Fruit fly (Drosophila melanogaster) whole organism, embryonic: ENCODE results near the gene Drsl2.

Experiments
- B-H1 ChIP-seq: fragments of 200-800 bp; sonication (Bioruptor generic); IDR thresholded peaks from 3 replicates; pipeline ENCODE4 v1.3.6; 2022; ENCODE audit warnings: missing biosample characterization, missing genetic modification characterization
- B-H2 ChIP-seq: fragments of 200-800 bp; sonication (Bioruptor generic); optimal IDR thresholded peaks from 2 replicates; lab custom pipeline; 2018; ENCODE audit warnings: missing biosample characterization, mild to moderate bottlenecking, missing genetic modification characterization
- Bgb ChIP-seq: fragments of 200-800 bp; sonication (Bioruptor generic); IDR thresholded peaks from 2 replicates; pipeline ENCODE4 v1.3.6; 2022; ENCODE audit warnings: missing biosample characterization, missing genetic modification characterization; ENCODE audit not compliant: partially characterized antibody
- CG10147 ChIP-seq: fragments of 200-800 bp; sonication (Bioruptor generic); optimal IDR thresholded peaks from 2 replicates; lab custom pipeline; 2019; ENCODE audit warnings: missing biosample characterization, mild to moderate bottlenecking, missing genetic modification characterization, moderate library complexity
- CG10431 ChIP-seq: fragments of 200-800 bp; sonication (Bioruptor generic); optimal IDR thresholded peaks from 3 replicates; lab custom pipeline; 2018; ENCODE audit warnings: missing biosample characterization, mild to moderate bottlenecking, missing genetic modification characterization
- CG11695 ChIP-seq: fragments of 200-800 bp; sonication (Bioruptor generic); IDR thresholded peaks from 3 replicates; pipeline ENCODE4 v1.3.6; 2022; ENCODE audit warnings: missing biosample characterization, missing genetic modification characterization
- CG12104 ChIP-seq: fragments of 200-800 bp; sonication (Bioruptor generic); optimal IDR thresholded peaks from 3 replicates; lab custom pipeline; 2016; ENCODE audit warnings: missing biosample characterization, missing genetic modification characterization
- CG12219 ChIP-seq: fragments of 200-800 bp; sonication (Bioruptor generic); optimal IDR thresholded peaks from 3 replicates; lab custom pipeline; 2018; ENCODE audit warnings: missing biosample characterization, mild to moderate bottlenecking, missing genetic modification characterization
- CG16815 ChIP-seq: fragments of 200-800 bp; sonication (Bioruptor generic); optimal IDR thresholded peaks from 3 replicates; lab custom pipeline; 2017; ENCODE audit warnings: missing biosample characterization, mild to moderate bottlenecking, missing genetic modification characterization
- CG30431 ChIP-seq: fragments of 200-800 bp; sonication (Bioruptor generic); optimal IDR thresholded peaks from 2 replicates; lab custom pipeline; 2017; ENCODE audit warnings: missing biosample characterization, missing genetic modification characterization
- CG31365 ChIP-seq: fragments of 200-800 bp; sonication (Bioruptor generic); optimal IDR thresholded peaks from 2 replicates; lab custom pipeline; 2018; ENCODE audit warnings: missing biosample characterization, mild to moderate bottlenecking, missing genetic modification characterization
- CG3838 ChIP-seq: fragments of 200-800 bp; sonication (Bioruptor generic); optimal IDR thresholded peaks from 3 replicates; lab custom pipeline; 2016; ENCODE audit warnings: missing biosample characterization, missing genetic modification characterization
- CG42726 ChIP-seq: fragments of 200-800 bp; sonication (Bioruptor generic); IDR thresholded peaks from 2 replicates; pipeline ENCODE4 v1.3.6; 2022; ENCODE audit warnings: missing biosample characterization, missing genetic modification characterization; ENCODE audit not compliant: partially characterized antibody
- CG6813 ChIP-seq: fragments of 200-800 bp; sonication (Bioruptor generic); optimal IDR thresholded peaks from 2 replicates; lab custom pipeline; 2017; ENCODE audit warnings: missing biosample characterization, missing genetic modification characterization, mild to moderate bottlenecking, moderate library complexity, missing genetic modification reagents
- CG7357 ChIP-seq: fragments of 200-800 bp; sonication (Bioruptor generic); IDR thresholded peaks from 3 replicates; pipeline ENCODE4 v1.3.6; 2022; ENCODE audit warnings: missing biosample characterization, missing genetic modification characterization
- CG7556 ChIP-seq: fragments of 200-800 bp; sonication (Bioruptor generic); optimal IDR thresholded peaks from 2 replicates; lab custom pipeline; 2017; ENCODE audit warnings: missing biosample characterization, mild to moderate bottlenecking, missing genetic modification characterization
- CG9437 ChIP-seq: fragments of 200-800 bp; sonication (Bioruptor generic); optimal IDR thresholded peaks from 2 replicates; lab custom pipeline; 2018; ENCODE audit warnings: missing biosample characterization, mild to moderate bottlenecking, missing genetic modification characterization
- CHES-1-like ChIP-seq: fragments of 200-800 bp; sonication (Bioruptor generic); optimal IDR thresholded peaks from 2 replicates; lab custom pipeline; 2016; ENCODE audit warnings: missing biosample characterization, missing genetic modification characterization
- Deaf1 ChIP-seq: fragments of 200-800 bp; optimal IDR thresholded peaks from 3 replicates; lab custom pipeline; 2019; ENCODE audit warnings: missing biosample characterization, mild to moderate bottlenecking, missing genetic modification characterization, moderate library complexity
- Dek ChIP-seq: fragments of 200-800 bp; sonication (Bioruptor generic); optimal IDR thresholded peaks from 3 replicates; lab custom pipeline; 2019; ENCODE audit warnings: missing biosample characterization, mild to moderate bottlenecking, missing genetic modification characterization, moderate library complexity
- Ets65A ChIP-seq: fragments of 200-800 bp; sonication (Bioruptor generic); peaks from one replicate; lab custom pipeline; 2016; ENCODE audit warnings: missing biosample characterization, missing genetic modification characterization
- Gug ChIP-seq: fragments of 200-800 bp; sonication (Bioruptor generic); IDR thresholded peaks from 4 replicates; pipeline ENCODE4 v1.3.6; 2022; ENCODE audit warnings: missing biosample characterization, missing genetic modification characterization
- HLH3B ChIP-seq: fragments of 200-800 bp; sonication (Bioruptor generic); IDR thresholded peaks from 2 replicates; pipeline ENCODE4 v1.3.6; 2022; ENCODE audit warnings: missing biosample characterization, missing genetic modification characterization
- Hey ChIP-seq: fragments of 200-800 bp; sonication (Bioruptor generic); optimal IDR thresholded peaks from 3 replicates; lab custom pipeline; 2018; ENCODE audit warnings: missing biosample characterization, mild to moderate bottlenecking, missing genetic modification characterization
- Lim3 ChIP-seq: fragments of 200-800 bp; sonication (Bioruptor generic); IDR thresholded peaks from 2 replicates; pipeline ENCODE4 v1.3.6; 2022; ENCODE audit warnings: missing biosample characterization, missing genetic modification characterization
- MESR4 ChIP-seq: fragments of 200-800 bp; sonication (Bioruptor generic); optimal IDR thresholded peaks from 2 replicates; lab custom pipeline; 2018; ENCODE audit warnings: missing biosample characterization, mild to moderate bottlenecking, missing genetic modification characterization, moderate library complexity
- Med ChIP-seq: fragments of 200-800 bp; sonication (Bioruptor generic); peaks from one replicate; lab custom pipeline; 2016; ENCODE audit warnings: missing biosample characterization, missing genetic modification characterization, mild to moderate bottlenecking, inconsistent platforms, moderate library complexity
- Mrtf ChIP-seq: fragments of 200-800 bp; sonication (Bioruptor generic); IDR thresholded peaks from 3 replicates; pipeline ENCODE4 v1.3.6; 2022; ENCODE audit warnings: missing biosample characterization, missing genetic modification characterization
- Rx ChIP-seq: fragments of 200-800 bp; sonication (Bioruptor generic); IDR thresholded peaks from 2 replicates; pipeline ENCODE4 v1.3.6; 2022; ENCODE audit warnings: missing biosample characterization, missing genetic modification characterization
- Sin3A ChIP-seq: fragments of >200 bp; optimal IDR thresholded peaks from 2 replicates; lab custom pipeline; 2018
- amos ChIP-seq: fragments of 200-800 bp; sonication (Bioruptor generic); IDR thresholded peaks from 2 replicates; pipeline ENCODE4 v1.3.6; 2022; ENCODE audit warnings: missing biosample characterization, missing genetic modification characterization; ENCODE audit not compliant: partially characterized antibody
- ap ChIP-seq: fragments of 200-800 bp; sonication (Bioruptor generic); IDR thresholded peaks from 2 replicates; pipeline ENCODE4 v1.3.6; 2022; ENCODE audit warnings: missing biosample characterization, missing genetic modification characterization
- ara ChIP-seq: fragments of 200-800 bp; sonication (Bioruptor generic); IDR thresholded peaks from 2 replicates; pipeline ENCODE4 v1.3.6; 2022; ENCODE audit warnings: missing biosample characterization, missing genetic modification characterization
- cad ChIP-seq: fragments of >200 bp; optimal IDR thresholded peaks from 2 replicates; lab custom pipeline; 2017; ENCODE audit warnings: missing biosample characterization, missing genetic modification characterization
- cato ChIP-seq: fragments of 200-800 bp; sonication (Bioruptor generic); optimal IDR thresholded peaks from 2 replicates; lab custom pipeline; 2016; ENCODE audit warnings: missing biosample characterization, missing genetic modification characterization, borderline replicate concordance
- crp ChIP-seq, 2 experiments: fragments of 200-800 bp; sonication (Bioruptor generic); optimal IDR thresholded peaks; 2 replicates in 1 of 2; 3 replicates in 1 of 2; lab custom pipeline; 2017; ENCODE audit warnings: missing biosample characterization in 2 of 2, missing genetic modification characterization in 2 of 2, mild to moderate bottlenecking in 1 of 2, moderate library complexity in 1 of 2
- dimm ChIP-seq: fragments of 200-800 bp; sonication (Bioruptor generic); IDR thresholded peaks from 2 replicates; pipeline ENCODE4 v1.3.6; 2022; ENCODE audit warnings: missing biosample characterization, missing genetic modification characterization
- gce ChIP-seq: fragments of 200-800 bp; sonication (Bioruptor generic); IDR thresholded peaks from 3 replicates; pipeline ENCODE4 v1.3.6; 2022; ENCODE audit warnings: missing biosample characterization, missing genetic modification characterization
- ham ChIP-seq: fragments of 200-800 bp; sonication (Bioruptor generic); IDR thresholded peaks from 2 replicates; pipeline ENCODE4 v1.3.6; 2022; ENCODE audit warnings: missing biosample characterization, missing genetic modification characterization
- hth ChIP-seq: fragments of >200 bp; optimal IDR thresholded peaks from 2 replicates; lab custom pipeline; 2017; ENCODE audit warnings: inconsistent platforms
- jumu ChIP-seq: fragments of 200-800 bp; sonication (Bioruptor generic); optimal IDR thresholded peaks from 3 replicates; lab custom pipeline; 2016; ENCODE audit warnings: missing biosample characterization, missing genetic modification characterization
- ken ChIP-seq: fragments of 200-800 bp; sonication (Bioruptor generic); IDR thresholded peaks from 3 replicates; pipeline ENCODE4 v1.3.6; 2022; ENCODE audit warnings: missing biosample characterization, missing genetic modification characterization
- lilli ChIP-seq: fragments of 200-800 bp; sonication (Bioruptor generic); optimal IDR thresholded peaks from 3 replicates; lab custom pipeline; 2016; ENCODE audit warnings: missing biosample characterization, missing genetic modification characterization
- prd ChIP-seq, 3 experiments: fragments of >200 bp in 2 of 3; fragments of 200-800 bp in 1 of 3; sonication (Bioruptor generic) in 1 of 3; optimal IDR thresholded peaks in 2 of 3; IDR thresholded peaks in 1 of 3; 2 replicates in 2 of 3; 3 replicates in 1 of 3; pipeline versions ENCODE4 v1.3.6 to Lab custom; 2017 to 2022; ENCODE audit warnings: missing biosample characterization in 1 of 3, missing genetic modification characterization in 1 of 3
- sna ChIP-seq: fragments of 200-800 bp; sonication (Bioruptor generic); IDR thresholded peaks from 2 replicates; pipeline ENCODE4 v1.3.6; 2022; ENCODE audit warnings: missing biosample characterization, missing genetic modification characterization; ENCODE audit not compliant: partially characterized antibody
- ssp ChIP-seq: fragments of 200-800 bp; sonication (Bioruptor generic); IDR thresholded peaks from 2 replicates; pipeline ENCODE4 v1.3.6; 2022; ENCODE audit warnings: missing biosample characterization, missing genetic modification characterization
- tll ChIP-seq, 2 experiments: fragments of 200-800 bp in 1 of 2; fragments of >200 bp in 1 of 2; sonication (Bioruptor generic) in 1 of 2; optimal IDR thresholded peaks; 2 replicates each; lab custom pipeline; 2017 to 2019; ENCODE audit warnings: missing biosample characterization in 2 of 2, missing genetic modification characterization in 2 of 2, mild to moderate bottlenecking in 1 of 2, moderate library complexity in 1 of 2
- tup ChIP-seq: fragments of 200-800 bp; sonication (Bioruptor generic); optimal IDR thresholded peaks from 2 replicates; lab custom pipeline; 2016; ENCODE audit warnings: missing biosample characterization, mild to moderate bottlenecking, missing genetic modification characterization, moderate library complexity
- wdn ChIP-seq: fragments of 200-800 bp; sonication (Bioruptor generic); IDR thresholded peaks from 2 replicates; pipeline ENCODE4 v1.3.6; 2022; ENCODE audit warnings: missing biosample characterization, missing genetic modification characterization
- zfh1 ChIP-seq: fragments of 200-800 bp; sonication (Bioruptor generic); IDR thresholded peaks from 3 replicates; pipeline ENCODE4 v1.3.6; 2022; ENCODE audit warnings: missing biosample characterization, missing genetic modification characterization

Gene Drsl2

dm6 chr3L:3336368-3337164, 22.4 kb downstream of the Drsl2 start, which contains the start of the genes Drsl6 and kst (continued):
- TF ChIP-seq zfh1 (GFP tag; lab: Robert Waterston, UW) (no peak), dimm (GFP tag; lab: Robert Waterston, UW) (no peak), CG7556 (GFP tag; lab: Kevin White, UChicago) (no peak), CG30431 (no peak), CG12104 (GFP tag; lab: Kevin White, UChicago) (no peak), Med (peak; percentile 88), tll (GFP tag; optimal IDR thresholded peaks at IDR 0.05; lab: Kevin White, UChicago) (no peak), B-H1 (no peak), CG31365 (no peak), CG16815 (GFP tag; lab: Kevin White, UChicago) (no peak), CG3838 (no peak), ken (GFP tag; lab: Robert Waterston, UW) (no peak), gce (peak; percentile 37; the same call in 1 of the 3 replicates), ham (GFP tag; lab: Robert Waterston, UW) (no peak), ssp (GFP tag; lab: Robert Waterston, UW) (no peak), cad (GFP tag; lab: Kevin White, UChicago) (no peak), amos (peak; percentile 60), CG6813 (peak; percentile 9), Gug (no peak), ara (GFP tag; lab: Robert Waterston, UW) (no peak), CG11695 (GFP tag; lab: Robert Waterston, UW) (0 out of 3 replicates have a peak, but pooled peaks have one; percentile 42), ap (no peak), Rx (GFP tag; lab: Robert Waterston, UW) (no peak), prd (optimal IDR thresholded peaks at IDR 0.05; lab: Kevin White, UChicago) (no peak), prd (GFP tag; IDR thresholded peaks at IDR 0.05; lab: Robert Waterston, UW) (no peak), Lim3 (GFP tag; lab: Robert Waterston, UW) (no peak), MESR4 (GFP tag; lab: Kevin White, UChicago) (peak; percentile 7), Sin3A (lab: Kevin White, UChicago) (peak; percentile 16), lilli (GFP tag; lab: Kevin White, UChicago) (peak; percentile 16), hth (lab: Kevin White, UChicago) (no peak), cato (no peak), CG7357 (GFP tag; lab: Robert Waterston, UW) (no peak), Dek (peak; percentile 3), sna (GFP tag; lab: Robert Waterston, UW) (no peak), jumu (no peak), B-H2 (GFP tag; lab: Kevin White, UChicago) (peak; percentile 46), tup (GFP tag; lab: Kevin White, UChicago) (no peak), Hey (no peak), Bgb (GFP tag; lab: Robert Waterston, UW) (peak; percentile 72), Mrtf (GFP tag; lab: Robert Waterston, UW) (no peak), CG10431 (no peak), CHES-1-like (GFP tag; lab: Kevin White, UChicago) (no peak), crp (GFP tag; optimal IDR thresholded peaks at IDR 0.05; lab: Kevin White, UChicago) (no peak), Deaf1 (tag; lab: Kevin White, UChicago) (no peak), CG12219 (GFP tag; lab: Kevin White, UChicago) (no peak), CG42726 (GFP tag; lab: Robert Waterston, UW) (peak; percentile 67; the same call in 1 of the 2 replicates), HLH3B (GFP tag; lab: Robert Waterston, UW) (peak; percentile 14; the same call in 1 of the 2 replicates), CG9437 (GFP tag; lab: Kevin White, UChicago) (no peak), Ets65A (no peak), wdn (GFP tag; lab: Robert Waterston, UW) (no peak), CG10147 (GFP tag; lab: Kevin White, UChicago) (no peak)
